Fruit fly (Drosophila melanogaster) whole organism, prepupa: Measurements from ENCODE around the gene Snm1.

Experiments used
- Blimp-1 ChIP-seq: fragments of 200-800 bp; sonication (Bioruptor generic); optimal IDR thresholded peaks from 3 replicates; lab custom pipeline; 2017; ENCODE audit warnings: missing biosample characterization, missing genetic modification characterization, mild to moderate bottlenecking, moderate library complexity, missing genetic modification reagents
- CG10631 ChIP-seq: fragments of 200-800 bp; sonication (Bioruptor generic); optimal IDR thresholded peaks from 2 replicates; lab custom pipeline; 2016; ENCODE audit warnings: missing biosample characterization, missing genetic modification characterization
- CG11294 ChIP-seq: fragments of 200-800 bp; sonication (Bioruptor generic); IDR thresholded peaks from 2 replicates; pipeline ENCODE4 v1.3.6; 2022; ENCODE audit warnings: missing biosample characterization, missing genetic modification characterization
- CG11762 ChIP-seq: fragments of 200-800 bp; sonication (Bioruptor generic); optimal IDR thresholded peaks from 3 replicates; lab custom pipeline; 2016; ENCODE audit warnings: missing biosample characterization, missing genetic modification characterization; ENCODE audit not compliant: insufficient read depth
- CG15336 ChIP-seq: fragments of 200-800 bp; sonication (Bioruptor generic); IDR thresholded peaks from 2 replicates; pipeline ENCODE4 v1.3.6; 2022; ENCODE audit warnings: missing biosample characterization, missing genetic modification characterization
- CG16779 ChIP-seq: fragments of 200-800 bp; sonication (Bioruptor generic); optimal IDR thresholded peaks from 3 replicates; lab custom pipeline; 2017; ENCODE audit warnings: missing biosample characterization, mild to moderate bottlenecking, missing genetic modification characterization
- CG3032 ChIP-seq: fragments of 200-800 bp; optimal IDR thresholded peaks from 2 replicates; lab custom pipeline; 2019; ENCODE audit warnings: missing biosample characterization, mild to moderate bottlenecking, missing genetic modification characterization, moderate library complexity
- CG32006 ChIP-seq: fragments of 200-800 bp; sonication (Bioruptor generic); optimal IDR thresholded peaks from 3 replicates; lab custom pipeline; 2017; ENCODE audit warnings: missing biosample characterization, mild to moderate bottlenecking, missing genetic modification characterization
- CG3919 ChIP-seq: fragments of 200-800 bp; sonication (Bioruptor generic); optimal IDR thresholded peaks from 3 replicates; lab custom pipeline; 2016; ENCODE audit warnings: missing biosample characterization, missing genetic modification characterization
- CG6163 ChIP-seq: fragments of 200-800 bp; sonication (Bioruptor generic); IDR thresholded peaks from 3 replicates; pipeline ENCODE4 v1.3.6; 2022; ENCODE audit warnings: missing biosample characterization, missing genetic modification characterization
- CG6792 ChIP-seq: fragments of 200-800 bp; sonication (Bioruptor generic); optimal IDR thresholded peaks from 3 replicates; lab custom pipeline; 2016; ENCODE audit warnings: missing biosample characterization, missing genetic modification characterization
- CG6854 ChIP-seq: fragments of 200-800 bp; sonication (Bioruptor generic); optimal IDR thresholded peaks from 2 replicates; lab custom pipeline; 2017; ENCODE audit warnings: missing biosample characterization, mild to moderate bottlenecking, missing genetic modification characterization
- CG8119 ChIP-seq: fragments of 200-800 bp; sonication (Bioruptor generic); IDR thresholded peaks from 3 replicates; pipeline ENCODE4 v1.3.6; 2022; ENCODE audit warnings: missing biosample characterization, missing genetic modification characterization
- CG9139 ChIP-seq: fragments of 200-800 bp; sonication (Bioruptor generic); optimal IDR thresholded peaks from 3 replicates; lab custom pipeline; 2017; ENCODE audit warnings: missing biosample characterization, mild to moderate bottlenecking, missing genetic modification characterization
- Eip75B ChIP-seq: fragments of 200-800 bp; sonication (Bioruptor generic); optimal IDR thresholded peaks from 3 replicates; lab custom pipeline; 2016; ENCODE audit warnings: missing biosample characterization, missing genetic modification characterization
- Eip78C ChIP-seq: fragments of 200-800 bp; sonication (Bioruptor generic); peaks from one replicate; lab custom pipeline; 2016; ENCODE audit warnings: missing biosample characterization, missing genetic modification characterization
- Eip93F ChIP-seq: fragments of 200-800 bp; sonication (Bioruptor generic); optimal IDR thresholded peaks from 2 replicates; lab custom pipeline; 2016; ENCODE audit warnings: missing biosample characterization, mild to moderate bottlenecking, missing genetic modification characterization
- Ets21C ChIP-seq: fragments of 200-800 bp; sonication (Bioruptor generic); optimal IDR thresholded peaks from 3 replicates; lab custom pipeline; 2016; ENCODE audit warnings: missing biosample characterization, missing genetic modification characterization
- Hr38 ChIP-seq: sonication (Bioruptor generic); optimal IDR thresholded peaks from 2 replicates; lab custom pipeline; 2016; ENCODE audit warnings: missing biosample characterization, missing genetic modification characterization
- Hr4 ChIP-seq: fragments of 200-800 bp; sonication (Bioruptor generic); optimal IDR thresholded peaks from 3 replicates; lab custom pipeline; 2016; ENCODE audit warnings: missing biosample characterization, missing genetic modification characterization
- Lpt ChIP-seq: fragments of 200-800 bp; sonication (Bioruptor generic); optimal IDR thresholded peaks from 3 replicates; lab custom pipeline; 2016; ENCODE audit warnings: missing biosample characterization, missing genetic modification characterization
- Met ChIP-seq: fragments of 200-800 bp; sonication (Bioruptor generic); optimal IDR thresholded peaks from 3 replicates; lab custom pipeline; 2016; ENCODE audit warnings: missing biosample characterization, missing genetic modification characterization
- OdsH ChIP-seq: fragments of 200-800 bp; sonication (Bioruptor generic); optimal IDR thresholded peaks from 3 replicates; lab custom pipeline; 2016; ENCODE audit warnings: missing biosample characterization, missing genetic modification characterization
- Sox102F ChIP-seq: fragments of 200-800 bp; sonication (Bioruptor generic); optimal IDR thresholded peaks from 2 replicates; lab custom pipeline; 2016; ENCODE audit warnings: missing biosample characterization, mild to moderate bottlenecking, missing genetic modification characterization
- Sox14 ChIP-seq: fragments of 200-800 bp; sonication (Bioruptor generic); optimal IDR thresholded peaks from 3 replicates; lab custom pipeline; 2016; ENCODE audit warnings: missing biosample characterization, missing genetic modification characterization
- achi ChIP-seq: fragments of 200-800 bp; sonication (Bioruptor generic); optimal IDR thresholded peaks from 3 replicates; lab custom pipeline; 2016; ENCODE audit warnings: missing biosample characterization, missing genetic modification characterization
- acj6 ChIP-seq: fragments of 200-800 bp; sonication (Bioruptor generic); optimal IDR thresholded peaks from 3 replicates; lab custom pipeline; 2016; ENCODE audit warnings: missing biosample characterization, missing genetic modification characterization
- cyc ChIP-seq: fragments of 200-800 bp; sonication (Bioruptor generic); optimal IDR thresholded peaks from 3 replicates; lab custom pipeline; 2016; ENCODE audit warnings: missing biosample characterization, missing genetic modification characterization
- dac ChIP-seq: fragments of 200-800 bp; sonication (Bioruptor generic); optimal IDR thresholded peaks from 2 replicates; lab custom pipeline; 2017; ENCODE audit warnings: missing biosample characterization, mild to moderate bottlenecking, missing genetic modification characterization
- dsx ChIP-seq: fragments of 200-800 bp; optimal IDR thresholded peaks from 3 replicates; lab custom pipeline; 2019; ENCODE audit warnings: missing biosample characterization, mild to moderate bottlenecking, missing genetic modification characterization, moderate library complexity; ENCODE audit not compliant: poor library complexity, severe bottlenecking
- eg ChIP-seq: fragments of 200-800 bp; sonication (Bioruptor generic); IDR thresholded peaks from 3 replicates; pipeline ENCODE4 v1.3.6; 2022; ENCODE audit warnings: missing biosample characterization, missing genetic modification characterization
- esn ChIP-seq: fragments of 200-800 bp; sonication (Bioruptor generic); optimal IDR thresholded peaks from 2 replicates; lab custom pipeline; 2016; ENCODE audit warnings: missing biosample characterization, mild to moderate bottlenecking, missing genetic modification characterization, moderate library complexity
- fd59A ChIP-seq: fragments of 200-800 bp; sonication (Bioruptor generic); optimal IDR thresholded peaks from 2 replicates; lab custom pipeline; 2017; ENCODE audit warnings: missing biosample characterization, mild to moderate bottlenecking, missing genetic modification characterization, missing genetic modification reagents
- fkh ChIP-seq: fragments of 200-800 bp; sonication (Bioruptor generic); optimal IDR thresholded peaks from 3 replicates; lab custom pipeline; 2017; ENCODE audit warnings: missing biosample characterization, mild to moderate bottlenecking, missing genetic modification characterization, moderate library complexity
- lz ChIP-seq: fragments of 200-800 bp; sonication (Bioruptor generic); optimal IDR thresholded peaks from 3 replicates; lab custom pipeline; 2016; ENCODE audit warnings: missing biosample characterization, missing genetic modification characterization
- net ChIP-seq: fragments of 200-800 bp; sonication (Bioruptor generic); optimal IDR thresholded peaks from 3 replicates; lab custom pipeline; 2016; ENCODE audit warnings: missing biosample characterization, missing genetic modification characterization
- ss ChIP-seq, 2 experiments: fragments of 200-800 bp; sonication (Bioruptor generic); optimal IDR thresholded peaks; 2 replicates in 1 of 2; 3 replicates in 1 of 2; lab custom pipeline; 2017 to 2018; ENCODE audit warnings: mild to moderate bottlenecking in 2 of 2, missing biosample characterization in 2 of 2, missing genetic modification characterization in 2 of 2, moderate library complexity in 1 of 2
- svp ChIP-seq: fragments of 200-800 bp; sonication (Bioruptor generic); peaks from one replicate; lab custom pipeline; 2016; ENCODE audit warnings: missing biosample characterization, missing genetic modification characterization
- topi ChIP-seq: fragments of 200-800 bp; sonication (Bioruptor generic); optimal IDR thresholded peaks from 3 replicates; lab custom pipeline; 2016; ENCODE audit warnings: missing biosample characterization, missing genetic modification characterization
- vri ChIP-seq: fragments of 200-800 bp; sonication (Bioruptor generic); optimal IDR thresholded peaks from 3 replicates; lab custom pipeline; 2016; ENCODE audit warnings: missing biosample characterization, mild to moderate bottlenecking, missing genetic modification characterization

Gene Snm1

dm6 chr3R:5591398-5591853 lies 36.5 kb downstream of the Snm1 start, which contains the start of the genes noi and Vha26 (continued):
- no peak for TF ChIP-seq Hr4
- TF ChIP-seq CG6792 (GFP tag; lab: Kevin White, UChicago): no peak
- TF ChIP-seq CG32006: no peak
- TF ChIP-seq CG11294 (GFP tag; lab: Robert Waterston, UW): no peak
- no peak for TF ChIP-seq Sox102F
- TF ChIP-seq CG10631 (GFP tag; lab: Kevin White, UChicago): no peak
- no peak for TF ChIP-seq Met
- peak; percentile 92 for TF ChIP-seq fkh (GFP tag; lab: Kevin White, UChicago)
- TF ChIP-seq acj6 (GFP tag; lab: Kevin White, UChicago): no peak

dm6 chr3R:5592009-5592572 lies 37.2 kb downstream of the Snm1 start:
- TF ChIP-seq fkh (GFP tag; lab: Kevin White, UChicago) (peak; percentile 53), lz (GFP tag; lab: Kevin White, UChicago) (no peak), Lpt (GFP tag; lab: Kevin White, UChicago) (no peak), svp (GFP tag; lab: Kevin White, UChicago) (peak; percentile 93), Eip78C (GFP tag; lab: Kevin White, UChicago) (peak; percentile 52)

DNA sequence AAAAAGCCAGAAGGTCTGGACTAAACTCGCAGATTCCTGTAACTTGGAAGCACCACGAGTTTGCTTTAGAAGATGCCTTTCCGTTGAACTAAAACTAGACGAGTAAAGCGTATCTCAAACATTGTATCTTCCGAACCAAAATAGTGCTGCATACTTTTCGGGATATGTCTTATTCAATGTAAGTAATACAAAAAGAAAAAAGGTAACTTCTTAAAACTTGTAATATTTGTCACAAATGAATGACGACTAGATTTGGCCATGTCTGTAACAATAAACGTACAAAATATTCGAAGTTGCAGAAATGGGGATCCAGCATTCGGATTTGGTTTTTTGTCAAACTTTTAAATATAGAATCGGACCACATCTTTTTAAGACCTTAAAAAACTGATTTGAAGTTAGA lies 40.0 kb downstream of the Snm1 start:
- TF ChIP-seq dsx (GFP tag; lab: Kevin White, UChicago) (peak; percentile 97), CG15336 (no peak), cyc (GFP tag; lab: Kevin White, UChicago) (no peak), esn (GFP tag; lab: Kevin White, UChicago) (no peak), fd59A (no peak), eg (GFP tag; lab: Robert Waterston, UW) (0 out of 3 replicates have a peak, but pooled peaks have one; percentile 22)

DNA sequence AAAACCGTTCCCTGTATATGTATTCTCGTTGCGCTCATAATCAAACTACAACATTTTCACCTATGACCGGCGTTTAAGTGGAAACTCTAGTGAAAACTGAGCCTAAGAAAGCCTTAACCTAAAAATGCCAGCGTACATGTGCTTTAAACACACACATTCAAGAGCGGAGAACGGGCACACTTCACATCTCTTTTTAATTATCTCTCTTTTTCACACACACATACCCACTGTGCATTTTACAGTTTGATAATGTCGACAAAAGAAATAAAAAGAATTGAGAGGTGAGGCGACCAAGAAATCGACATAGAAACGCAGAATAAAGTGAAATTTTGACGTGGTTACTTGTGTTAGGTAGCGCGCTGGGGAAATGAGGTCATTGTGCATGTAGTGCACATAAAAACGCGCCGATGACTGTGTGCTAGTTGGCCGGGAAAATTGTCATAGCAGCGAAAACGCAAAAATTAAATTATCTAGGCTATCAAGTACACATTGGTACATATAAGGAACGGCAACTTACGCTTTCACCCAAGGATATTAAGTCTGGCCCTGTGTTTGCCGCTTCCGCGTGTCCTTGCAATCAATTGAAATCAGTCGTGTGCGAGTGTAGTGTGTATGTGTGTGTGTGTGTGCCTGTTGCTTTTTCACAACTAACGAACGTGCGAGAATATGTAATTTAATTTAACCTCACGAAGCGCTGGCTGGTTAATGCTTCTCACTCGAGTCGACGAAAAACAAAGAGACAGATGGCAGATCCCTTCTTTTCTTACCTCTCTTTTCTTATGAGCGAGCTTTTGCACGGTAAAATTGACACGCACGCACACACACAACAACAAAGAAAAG lies 44.9 kb downstream of the Snm1 start:
- TF ChIP-seq Eip78C (GFP tag; lab: Kevin White, UChicago): peak; percentile 14
- TF ChIP-seq Blimp-1 (GFP tag; lab: Kevin White, UChicago): peak; percentile 18
- TF ChIP-seq vri: no peak

- TF ChIP-seq net: no peak
- peak; percentile 70 for TF ChIP-seq svp (GFP tag; lab: Kevin White, UChicago)
- TF ChIP-seq eg (GFP tag; lab: Robert Waterston, UW): no peak
- no peak for TF ChIP-seq CG8119 (GFP tag; lab: Robert Waterston, UW)
- peak; percentile 96 for TF ChIP-seq vri
- TF ChIP-seq ss (GFP tag; optimal IDR thresholded peaks at IDR 0.05; lab: Kevin White, UChicago): peak; percentile 68 to 70
- peak; percentile 43 for TF ChIP-seq CG16779 (tag; lab: Kevin White, UChicago)
- TF ChIP-seq CG3919 (GFP tag; lab: Kevin White, UChicago): no peak
- no peak for TF ChIP-seq Sox102F
- TF ChIP-seq dac (GFP tag; lab: Kevin White, UChicago): no peak
- TF ChIP-seq Hr38 (GFP tag; lab: Kevin White, UChicago): no peak
- TF ChIP-seq dsx (GFP tag; lab: Kevin White, UChicago): peak; percentile 75
- no peak for TF ChIP-seq Hr4
- TF ChIP-seq Eip75B (GFP tag; lab: Kevin White, UChicago): peak; percentile 47
- TF ChIP-seq Ets21C: no peak
- TF ChIP-seq CG6163 (GFP tag; lab: Robert Waterston, UW): no peak
- TF ChIP-seq CG3032: no peak
- no peak for TF ChIP-seq Met
- TF ChIP-seq Sox14 (GFP tag; lab: Kevin White, UChicago): peak; percentile 85
- no peak for TF ChIP-seq CG11762 (GFP tag; lab: Kevin White, UChicago)
- TF ChIP-seq CG6854: no peak
- peak; percentile 58 for TF ChIP-seq Eip93F
- TF ChIP-seq Lpt (GFP tag; lab: Kevin White, UChicago): peak; percentile 11
- no peak for TF ChIP-seq achi (GFP tag; lab: Kevin White, UChicago)
- TF ChIP-seq CG9139: peak; percentile 63
- TF ChIP-seq topi (GFP tag; lab: Kevin White, UChicago): no peak
- TF ChIP-seq CG15336: no peak
- TF ChIP-seq OdsH: no peak
Measured at dm6 chr3R:5600361-5601043, 45.6 kb downstream of the Snm1 start.
